Fruit fly (Drosophila melanogaster): Measurements from ENCODE around the gene Hus1-like.

The Hus1-like gene

DNA sequence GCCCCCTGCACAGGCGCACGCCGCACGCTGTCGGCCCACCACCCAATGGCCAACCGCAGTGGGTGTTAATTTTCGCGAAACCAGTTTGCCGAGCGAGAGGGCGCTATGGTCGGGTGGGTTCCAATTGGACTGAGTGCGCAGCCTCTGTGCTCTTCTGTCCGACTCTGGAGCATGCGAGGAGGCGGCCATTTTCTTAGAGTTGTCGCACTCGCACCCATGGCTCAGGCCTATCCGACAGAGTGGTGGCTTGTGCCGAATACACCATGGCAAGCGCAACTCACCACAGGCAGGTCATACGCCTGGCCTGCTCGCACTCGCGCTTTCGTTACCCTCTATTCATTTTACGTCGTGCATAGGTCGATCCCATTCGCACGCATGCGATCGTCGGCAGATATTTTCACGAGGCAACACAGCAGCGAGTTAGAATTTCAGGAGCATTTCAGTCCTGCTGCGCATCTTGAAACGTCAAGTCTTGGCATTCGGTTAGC, 40.5 kb upstream of the Hus1-like start, which contains the start of gene opa (continued):
- TF ChIP-seq bsh (GFP tag; optimal IDR thresholded peaks at IDR 0.05) (no peak), dm (GFP tag; optimal IDR thresholded peaks at IDR 0.05) (no peak), D (optimal IDR thresholded peaks at IDR 0.05) (peak; percentile 95), D (GFP tag; optimal IDR thresholded peaks at IDR 0.05) (no peak), jing (GFP tag; optimal IDR thresholded peaks at IDR 0.05) (peak; percentile 23), Aef1 (GFP tag; IDR thresholded peaks at IDR 0.05) (no peak), Jarid2 (GFP tag; optimal IDR thresholded peaks at IDR 0.05) (peak; percentile 89), CG5953 (GFP tag; IDR thresholded peaks at IDR 0.05) (no peak), ci (GFP tag; IDR thresholded peaks at IDR 0.05) (0 out of 3 replicates have a peak, but pooled peaks have one; percentile 44), hkb (optimal IDR thresholded peaks at IDR 0.05) (no peak), hkb (GFP tag; IDR thresholded peaks at IDR 0.05) (peak; percentile 44), CG7963 (GFP tag; IDR thresholded peaks at IDR 0.05; ENCODE audit: partially characterized antibody) (0 out of 3 replicates have a peak, but pooled peaks have one; percentile 18), CG6854 (GFP tag; optimal IDR thresholded peaks at IDR 0.05) (no peak), HLHmδ (GFP tag; optimal IDR thresholded peaks at IDR 0.05) (no peak), pum (GFP tag; optimal IDR thresholded peaks at IDR 0.05) (no peak), run (tag; optimal IDR thresholded peaks at IDR 0.05) (no peak), dmrt11E (tag; optimal IDR thresholded peaks at IDR 0.05) (no peak), Rx (GFP tag; IDR thresholded peaks at IDR 0.05) (no peak), CG7987 (GFP tag; optimal IDR thresholded peaks at IDR 0.05) (no peak), NC2α (GFP tag; optimal IDR thresholded peaks at IDR 0.05) (no peak), en (GFP tag; optimal IDR thresholded peaks at IDR 0.05) (no peak), dysf (GFP tag; IDR thresholded peaks at IDR 0.05) (no peak), chn (GFP tag; optimal IDR thresholded peaks at IDR 0.05) (peak; percentile 54), Drgx (GFP tag; IDR thresholded peaks at IDR 0.05) (0 out of 2 replicates have a peak, but pooled peaks have one; percentile 16), Bgb (GFP tag; IDR thresholded peaks at IDR 0.05; ENCODE audit: partially characterized antibody) (peak; percentile 58; the same call in 1 of the 2 replicates), CG14050 (GFP tag; IDR thresholded peaks at IDR 0.05) (no peak), zfh1 (GFP tag; IDR thresholded peaks at IDR 0.05) (0 out of 3 replicates have a peak, but pooled peaks have one; percentile 13), seq (GFP tag; IDR thresholded peaks at IDR 0.05) (peak; percentile 86), CG30403 (GFP tag; optimal IDR thresholded peaks at IDR 0.05) (no peak), CG2129 (GFP tag; IDR thresholded peaks at IDR 0.05; ENCODE audit: partially characterized antibody) (no peak), ftz-f1 (GFP tag; optimal IDR thresholded peaks at IDR 0.05) (peak; percentile 52), CG13775 (GFP tag; optimal IDR thresholded peaks at IDR 0.05) (no peak), Fer3 (tag; optimal IDR thresholded peaks at IDR 0.05) (no peak), sc (optimal IDR thresholded peaks at IDR 0.05) (no peak), sc (GFP tag; optimal IDR thresholded peaks at IDR 0.05) (no peak), twi (tag; optimal IDR thresholded peaks at IDR 0.05) (peak; percentile 29), sens (GFP tag) (peak; percentile 26), CG15696 (tag; optimal IDR thresholded peaks at IDR 0.05) (no peak), CG17829 (tag; optimal IDR thresholded peaks at IDR 0.05) (peak; percentile 2), Kr (GFP tag; optimal IDR thresholded peaks at IDR 0.05) (peak; percentile 53), Ada2b (GFP tag; IDR thresholded peaks at IDR 0.05) (no peak), Scr (GFP tag; IDR thresholded peaks at IDR 0.05; ENCODE audit: partially characterized antibody) (no peak; the same call in 1 of the 2 replicates), CG3163 (GFP tag; optimal IDR thresholded peaks at IDR 0.05) (no peak), da (GFP tag; optimal IDR thresholded peaks at IDR 0.05) (no peak), repo (GFP tag; optimal IDR thresholded peaks at IDR 0.05) (no peak), chinmo (GFP tag; IDR thresholded peaks at IDR 0.05; ENCODE audit: partially characterized antibody) (peak; percentile 89; the same call in 2 of the 4 replicates), Hsf (GFP tag; optimal IDR thresholded peaks at IDR 0.05) (no peak), nerfin-2 (GFP tag; IDR thresholded peaks at IDR 0.05; ENCODE audit: partially characterized antibody) (peak; percentile 43; the same call in 1 of the 2 replicates), CG14860 (GFP tag; IDR thresholded peaks at IDR 0.05; ENCODE audit: partially characterized antibody) (no peak), nerfin-1 (tag; optimal IDR thresholded peaks at IDR 0.05) (peak; percentile 5), Dbx (GFP tag; IDR thresholded peaks at IDR 0.05) (peak; percentile 27; the same call in 1 of the 3 replicates)
